Worm (Caenorhabditis elegans): ENCODE results near the gene C37C3.17.

Gene C37C3.17

ce11 chrV:7848251-7848650 is 13.4 kb downstream of the C37C3.17 start (continued):
- TF ChIP-seq daf-19 (GFP tag; conservative IDR thresholded peaks at IDR 0.05): no peak
- peak; percentile 26 for TF ChIP-seq mep-1 (tag; optimal IDR thresholded peaks at IDR 0.05)
- no peak for TF ChIP-seq skn-1 (tag; optimal IDR thresholded peaks at IDR 0.05)
- no peak for TF ChIP-seq T20F7.1 (GFP tag; optimal IDR thresholded peaks at IDR 0.05)
- no peak for TF ChIP-seq zip-11 (GFP tag; IDR thresholded peaks at IDR 0.05)
- peak in 1 of 2 experiments; percentile 72 for TF ChIP-seq mdl-1 (tag; optimal IDR thresholded peaks at IDR 0.05)
- TF ChIP-seq snpc-4 (tag; optimal IDR thresholded peaks at IDR 0.05): no peak
- TF ChIP-seq F26F4.8 (GFP tag; conservative IDR thresholded peaks at IDR 0.05): no peak
- TF ChIP-seq fos-1 (tag; optimal IDR thresholded peaks at IDR 0.05): no peak
- no peak for TF ChIP-seq spr-3 (GFP tag; optimal IDR thresholded peaks at IDR 0.05)
- TF ChIP-seq lin-1 (GFP tag; IDR thresholded peaks at IDR 0.05): no peak
- no peak for TF ChIP-seq F37D6.2 (tag; optimal IDR thresholded peaks at IDR 0.05)
- peak; percentile 57 for TF ChIP-seq hmg-1.1 (GFP tag; IDR thresholded peaks at IDR 0.05)
- TF ChIP-seq D1046.2 (GFP tag; IDR thresholded peaks at IDR 0.05): no peak
- no peak for TF ChIP-seq nhr-237 (tag; optimal IDR thresholded peaks at IDR 0.05)
- TF ChIP-seq cey-2 (tag; optimal IDR thresholded peaks at IDR 0.05; ENCODE audit: borderline replicate concordance, insufficient read depth): no peak
- TF ChIP-seq Y48G9A.11 (GFP tag; IDR thresholded peaks at IDR 0.05): no peak
- TF ChIP-seq vab-7 (GFP tag; IDR thresholded peaks at IDR 0.05): no peak
- no peak for TF ChIP-seq F10B5.3 (tag; optimal IDR thresholded peaks at IDR 0.05)
- TF ChIP-seq daf-16 (GFP tag; optimal IDR thresholded peaks at IDR 0.05): no peak
- peak; percentile 32 for TF ChIP-seq daf-16 (tag; optimal IDR thresholded peaks at IDR 0.05)
- no peak for TF ChIP-seq zag-1 (tag; optimal IDR thresholded peaks at IDR 0.05)
- no peak for TF ChIP-seq lim-7 (GFP tag; IDR thresholded peaks at IDR 0.05)
- TF ChIP-seq ceh-62 (tag; optimal IDR thresholded peaks at IDR 0.05): no peak
- no peak for TF ChIP-seq tag-97 (GFP tag; IDR thresholded peaks at IDR 0.05)
- TF ChIP-seq madf-5 (GFP tag; IDR thresholded peaks at IDR 0.05): no peak
- no peak for TF ChIP-seq nhr-25 (tag; optimal IDR thresholded peaks at IDR 0.05; ENCODE audit: borderline replicate concordance, insufficient read depth)
- TF ChIP-seq spr-1 (tag; optimal IDR thresholded peaks at IDR 0.05): no peak
- TF ChIP-seq lin-38 (GFP tag; IDR thresholded peaks at IDR 0.05): no peak
- TF ChIP-seq Y5F2A.4 (GFP tag; optimal IDR thresholded peaks at IDR 0.05): no peak
- TF ChIP-seq dve-1 (tag; optimal IDR thresholded peaks at IDR 0.05; ENCODE audit: insufficient read depth): no peak
- TF ChIP-seq lir-3 (tag; optimal IDR thresholded peaks at IDR 0.05): no peak
- TF ChIP-seq mxl-3 (GFP tag; optimal IDR thresholded peaks at IDR 0.05): peak; percentile 74
- no peak for TF ChIP-seq nhr-6 (tag; optimal IDR thresholded peaks at IDR 0.05)

ce11 chrV:7847687-7848086 is 14.0 kb downstream of the C37C3.17 start:
- TF ChIP-seq lir-3 (tag; optimal IDR thresholded peaks at IDR 0.05): no peak
- TF ChIP-seq daf-16 (GFP tag; optimal IDR thresholded peaks at IDR 0.05): no peak
- TF ChIP-seq daf-16 (tag; optimal IDR thresholded peaks at IDR 0.05): peak; percentile 74

ce11 chrV:7847170-7847569 is 14.5 kb downstream of the C37C3.17 start, which contains the start of gene memo-1:
Gene memo-1 (minus strand): TSS chrV:7847171.
- TF ChIP-seq unc-62 (GFP tag; optimal IDR thresholded peaks at IDR 0.05 in 1 of 2) (peak in 1 of 2 experiments; percentile 89), unc-62 (tag; optimal IDR thresholded peaks at IDR 0.05) (no peak), lin-38 (GFP tag; IDR thresholded peaks at IDR 0.05) (0 out of 2 replicates have a peak, but pooled peaks have one; percentile 17), snpc-1.2 (GFP tag; IDR thresholded peaks at IDR 0.05) (no peak), hif-1 (tag; optimal IDR thresholded peaks at IDR 0.05) (no peak), tag-97 (GFP tag; IDR thresholded peaks at IDR 0.05) (no peak), skn-1 (tag; optimal IDR thresholded peaks at IDR 0.05) (no peak), aha-1 (tag) (peak; percentile 33), lin-15B (tag; optimal IDR thresholded peaks at IDR 0.05) (no peak), dpl-1 (GFP tag; optimal IDR thresholded peaks at IDR 0.05) (no peak), mep-1 (tag; optimal IDR thresholded peaks at IDR 0.05) (no peak), dmd-6 (GFP tag; IDR thresholded peaks at IDR 0.05) (0 out of 2 replicates have a peak, but pooled peaks have one; percentile 9), dmd-9 (GFP tag; IDR thresholded peaks at IDR 0.05) (no peak), mdt-29 (GFP tag; IDR thresholded peaks at IDR 0.05) (no peak)
